Fruit fly (Drosophila melanogaster) whole organism, embryonic: ENCODE measurements around the gene mbm.
A peak's percentile ranks its signal among the peaks of the same experiment; 100 is the strongest.

Source experiments
- Aef1 ChIP-seq: fragments of 200-800 bp; sonication (Bioruptor generic); IDR thresholded peaks from 3 replicates; pipeline ENCODE4 v1.3.6; 2022; ENCODE audit warnings: missing biosample characterization, missing genetic modification characterization
- Asciz ChIP-seq: fragments of 200-800 bp; sonication (Bioruptor generic); optimal IDR thresholded peaks from 2 replicates; lab custom pipeline; 2017; ENCODE audit warnings: missing biosample characterization, mild to moderate bottlenecking, missing genetic modification characterization, missing genetic modification reagents
- Bteb2 ChIP-seq: fragments of 200-800 bp; sonication (Bioruptor generic); optimal IDR thresholded peaks from 2 replicates; lab custom pipeline; 2016; ENCODE audit warnings: missing biosample characterization, missing genetic modification characterization
- CG10959 ChIP-seq: fragments of 200-800 bp; sonication (Bioruptor generic); IDR thresholded peaks from 2 replicates; pipeline ENCODE4 v1.3.6; 2022; ENCODE audit warnings: missing biosample characterization, missing genetic modification characterization
- CG11093 ChIP-seq: fragments of 200-800 bp; sonication (Bioruptor generic); IDR thresholded peaks from 3 replicates; pipeline ENCODE4 v1.3.6; 2022; ENCODE audit warnings: missing biosample characterization, missing genetic modification characterization
- CG11456 ChIP-seq: fragments of 200-800 bp; sonication (Bioruptor generic); IDR thresholded peaks from 3 replicates; pipeline ENCODE4 v1.3.6; 2022; ENCODE audit warnings: missing biosample characterization, missing genetic modification characterization
- CG12236 ChIP-seq: fragments of 200-800 bp; sonication (Bioruptor generic); optimal IDR thresholded peaks from 2 replicates; lab custom pipeline; 2016; ENCODE audit warnings: missing biosample characterization, missing genetic modification characterization
- CG14860 ChIP-seq: fragments of 200-800 bp; sonication (Bioruptor generic); IDR thresholded peaks from 3 replicates; pipeline ENCODE4 v1.3.6; 2022; ENCODE audit warnings: missing biosample characterization, missing genetic modification characterization; ENCODE audit not compliant: partially characterized antibody
- CG15514 ChIP-seq: fragments of 200-800 bp; sonication (Bioruptor generic); optimal IDR thresholded peaks from 3 replicates; lab custom pipeline; 2017; ENCODE audit warnings: missing biosample characterization, missing genetic modification characterization, mild to moderate bottlenecking, moderate library complexity, missing genetic modification reagents
- CG15601 ChIP-seq: fragments of 200-800 bp; sonication (Bioruptor generic); optimal IDR thresholded peaks from 3 replicates; lab custom pipeline; 2019; ENCODE audit warnings: missing biosample characterization, mild to moderate bottlenecking, missing genetic modification characterization, moderate library complexity
- CG15696 ChIP-seq: fragments of 200-800 bp; sonication (Bioruptor generic); optimal IDR thresholded peaks from 2 replicates; lab custom pipeline; 2019; ENCODE audit warnings: missing biosample characterization, mild to moderate bottlenecking, missing genetic modification characterization, moderate library complexity
- CG17186 ChIP-seq: fragments of 200-800 bp; sonication (Bioruptor generic); optimal IDR thresholded peaks from 3 replicates; lab custom pipeline; 2017; ENCODE audit warnings: missing biosample characterization, missing genetic modification reagents, missing genetic modification characterization
- CG17612 ChIP-seq: fragments of 200-800 bp; sonication (Bioruptor generic); IDR thresholded peaks from 2 replicates; pipeline ENCODE4 v1.3.6; 2022; ENCODE audit warnings: missing biosample characterization, missing genetic modification characterization
- CG17802 ChIP-seq: fragments of 200-800 bp; sonication (Bioruptor generic); optimal IDR thresholded peaks from 2 replicates; lab custom pipeline; 2018; ENCODE audit warnings: missing biosample characterization, mild to moderate bottlenecking, missing genetic modification characterization, moderate library complexity
- CG17912 ChIP-seq: fragments of 200-800 bp; sonication (Bioruptor generic); optimal IDR thresholded peaks from 2 replicates; lab custom pipeline; 2018; ENCODE audit warnings: missing biosample characterization, mild to moderate bottlenecking, missing genetic modification characterization
- CG2889 ChIP-seq: fragments of 200-800 bp; sonication (Bioruptor generic); IDR thresholded peaks from 3 replicates; pipeline ENCODE4 v1.3.6; 2022; ENCODE audit warnings: missing biosample characterization, missing genetic modification characterization
- CG4282 ChIP-seq: fragments of 200-800 bp; sonication (Bioruptor generic); optimal IDR thresholded peaks from 2 replicates; lab custom pipeline; 2016; ENCODE audit warnings: missing biosample characterization, missing genetic modification characterization
- CG6175 ChIP-seq: fragments of 200-800 bp; sonication (Bioruptor generic); IDR thresholded peaks from 3 replicates; pipeline ENCODE4 v1.3.6; 2022; ENCODE audit warnings: missing biosample characterization, missing genetic modification characterization
- CG6813 ChIP-seq: fragments of 200-800 bp; sonication (Bioruptor generic); optimal IDR thresholded peaks from 2 replicates; lab custom pipeline; 2017; ENCODE audit warnings: missing biosample characterization, missing genetic modification characterization, mild to moderate bottlenecking, moderate library complexity, missing genetic modification reagents
- CG7928 ChIP-seq: fragments of 200-800 bp; sonication (Bioruptor generic); optimal IDR thresholded peaks from 2 replicates; lab custom pipeline; 2017; ENCODE audit warnings: missing biosample characterization, mild to moderate bottlenecking, missing genetic modification characterization
- CG7987 ChIP-seq: fragments of 200-800 bp; sonication (Bioruptor generic); optimal IDR thresholded peaks from 2 replicates; lab custom pipeline; 2018; ENCODE audit warnings: missing biosample characterization, mild to moderate bottlenecking, missing genetic modification characterization, moderate library complexity
- CG9437 ChIP-seq: fragments of 200-800 bp; sonication (Bioruptor generic); optimal IDR thresholded peaks from 2 replicates; lab custom pipeline; 2018; ENCODE audit warnings: missing biosample characterization, mild to moderate bottlenecking, missing genetic modification characterization
- Camta ChIP-seq: fragments of 200-800 bp; sonication (Bioruptor generic); optimal IDR thresholded peaks from 2 replicates; lab custom pipeline; 2016; ENCODE audit warnings: missing biosample characterization, missing genetic modification characterization
- E2f1 ChIP-seq: fragments of 200-800 bp; sonication (Bioruptor generic); IDR thresholded peaks from 2 replicates; pipeline ENCODE4 v1.3.6; 2022; ENCODE audit warnings: missing biosample characterization, missing genetic modification characterization
- Hand ChIP-seq: fragments of 200-800 bp; sonication (Bioruptor generic); optimal IDR thresholded peaks from 2 replicates; lab custom pipeline; 2017; ENCODE audit warnings: mild to moderate bottlenecking, missing biosample characterization, missing genetic modification reagents, missing genetic modification characterization
- Hmx ChIP-seq: fragments of 200-800 bp; sonication (Bioruptor generic); optimal IDR thresholded peaks from 2 replicates; lab custom pipeline; 2016; ENCODE audit warnings: missing biosample characterization, missing genetic modification characterization
- Nf-YA ChIP-seq: fragments of 200-800 bp; sonication (Bioruptor generic); IDR thresholded peaks from 2 replicates; pipeline ENCODE4 v1.3.6; 2022; ENCODE audit warnings: missing biosample characterization, missing genetic modification characterization
- Sry-β ChIP-seq: fragments of 200-800 bp; sonication (Bioruptor generic); optimal IDR thresholded peaks from 2 replicates; lab custom pipeline; 2018; ENCODE audit warnings: missing biosample characterization, mild to moderate bottlenecking, missing genetic modification characterization, moderate library complexity
- Tbp ChIP-seq: fragments of >200 bp; optimal IDR thresholded peaks from 2 replicates; lab custom pipeline; 2018; ENCODE audit warnings: missing biosample characterization, missing genetic modification characterization
- ab ChIP-seq: fragments of 200-800 bp; sonication (Bioruptor generic); optimal IDR thresholded peaks from 2 replicates; lab custom pipeline; 2016; ENCODE audit warnings: missing biosample characterization, missing genetic modification characterization
- ash1 ChIP-seq: fragments of 200-800 bp; sonication (Bioruptor generic); optimal IDR thresholded peaks from 2 replicates; lab custom pipeline; 2018; ENCODE audit warnings: missing biosample characterization, mild to moderate bottlenecking, missing genetic modification characterization
- bcd ChIP-seq: fragments of 200-800 bp; sonication (Bioruptor generic); optimal IDR thresholded peaks from 2 replicates; lab custom pipeline; 2017; ENCODE audit warnings: missing biosample characterization, mild to moderate bottlenecking, missing genetic modification characterization
- corto ChIP-seq: fragments of 200-800 bp; sonication (Bioruptor generic); optimal IDR thresholded peaks from 2 replicates; lab custom pipeline; 2016; ENCODE audit warnings: missing biosample characterization, mild to moderate bottlenecking, missing genetic modification characterization, moderate library complexity
- crol ChIP-seq: fragments of 200-800 bp; sonication (Bioruptor generic); IDR thresholded peaks from 2 replicates; pipeline ENCODE4 v1.3.6; 2022; ENCODE audit warnings: missing biosample characterization, missing genetic modification characterization
- crp ChIP-seq, 2 experiments: fragments of 200-800 bp; sonication (Bioruptor generic); optimal IDR thresholded peaks; 2 replicates in 1 of 2; 3 replicates in 1 of 2; lab custom pipeline; 2017; ENCODE audit warnings: missing biosample characterization in 2 of 2, missing genetic modification characterization in 2 of 2, mild to moderate bottlenecking in 1 of 2, moderate library complexity in 1 of 2
- da ChIP-seq: fragments of 200-800 bp; sonication (Bioruptor generic); optimal IDR thresholded peaks from 2 replicates; lab custom pipeline; 2016; ENCODE audit warnings: missing biosample characterization, missing genetic modification characterization
- fu2 ChIP-seq: fragments of 200-800 bp; sonication (Bioruptor generic); optimal IDR thresholded peaks from 2 replicates; lab custom pipeline; 2016; ENCODE audit warnings: missing biosample characterization, missing genetic modification characterization
- h ChIP-seq: fragments of >200 bp; optimal IDR thresholded peaks from 2 replicates; lab custom pipeline; 2017
- knrl ChIP-seq: fragments of 200-800 bp; sonication (Bioruptor generic); IDR thresholded peaks from 3 replicates; pipeline ENCODE4 v1.3.6; 2022; ENCODE audit warnings: missing biosample characterization, missing genetic modification characterization; ENCODE audit not compliant: partially characterized antibody
- nau ChIP-seq: fragments of 200-800 bp; sonication (Bioruptor generic); optimal IDR thresholded peaks from 3 replicates; lab custom pipeline; 2017; ENCODE audit warnings: missing biosample characterization, mild to moderate bottlenecking, missing genetic modification characterization, missing genetic modification reagents
- pho ChIP-seq: fragments of 200-800 bp; sonication (Bioruptor generic); optimal IDR thresholded peaks from 2 replicates; lab custom pipeline; 2016; ENCODE audit warnings: missing biosample characterization, missing genetic modification characterization
- pnt ChIP-seq: fragments of 200-800 bp; sonication (Bioruptor generic); optimal IDR thresholded peaks from 3 replicates; lab custom pipeline; 2016; ENCODE audit warnings: missing biosample characterization, missing genetic modification characterization
- sc ChIP-seq, 3 experiments: fragments of >200 bp in 2 of 3; fragments of 200-800 bp in 1 of 3; sonication (Bioruptor generic) in 1 of 3; optimal IDR thresholded peaks; 2 replicates in 2 of 3; 3 replicates in 1 of 3; lab custom pipeline; 2017; ENCODE audit warnings: mild to moderate bottlenecking in 1 of 3, missing biosample characterization in 1 of 3, missing genetic modification characterization in 1 of 3, missing genetic modification reagents in 1 of 3
- schlank ChIP-seq: fragments of 200-800 bp; sonication (Bioruptor generic); optimal IDR thresholded peaks from 2 replicates; lab custom pipeline; 2018; ENCODE audit warnings: missing biosample characterization, mild to moderate bottlenecking, missing genetic modification characterization
- sisA ChIP-seq: fragments of 200-800 bp; sonication (Bioruptor generic); IDR thresholded peaks from 2 replicates; pipeline ENCODE4 v1.3.6; 2022; ENCODE audit warnings: missing biosample characterization, missing genetic modification characterization
- sna ChIP-seq: fragments of 200-800 bp; sonication (Bioruptor generic); IDR thresholded peaks from 2 replicates; pipeline ENCODE4 v1.3.6; 2022; ENCODE audit warnings: missing biosample characterization, missing genetic modification characterization; ENCODE audit not compliant: partially characterized antibody
- sqz ChIP-seq: fragments of 200-800 bp; sonication (Bioruptor generic); optimal IDR thresholded peaks from 3 replicates; lab custom pipeline; 2018; ENCODE audit warnings: missing biosample characterization, mild to moderate bottlenecking, missing genetic modification characterization
- wdn ChIP-seq: fragments of 200-800 bp; sonication (Bioruptor generic); IDR thresholded peaks from 2 replicates; pipeline ENCODE4 v1.3.6; 2022; ENCODE audit warnings: missing biosample characterization, missing genetic modification characterization
- wek ChIP-seq: fragments of 200-800 bp; sonication (Bioruptor generic); optimal IDR thresholded peaks from 3 replicates; lab custom pipeline; 2018; ENCODE audit warnings: missing biosample characterization, mild to moderate bottlenecking, missing genetic modification characterization, moderate library complexity

The mbm gene

DNA sequence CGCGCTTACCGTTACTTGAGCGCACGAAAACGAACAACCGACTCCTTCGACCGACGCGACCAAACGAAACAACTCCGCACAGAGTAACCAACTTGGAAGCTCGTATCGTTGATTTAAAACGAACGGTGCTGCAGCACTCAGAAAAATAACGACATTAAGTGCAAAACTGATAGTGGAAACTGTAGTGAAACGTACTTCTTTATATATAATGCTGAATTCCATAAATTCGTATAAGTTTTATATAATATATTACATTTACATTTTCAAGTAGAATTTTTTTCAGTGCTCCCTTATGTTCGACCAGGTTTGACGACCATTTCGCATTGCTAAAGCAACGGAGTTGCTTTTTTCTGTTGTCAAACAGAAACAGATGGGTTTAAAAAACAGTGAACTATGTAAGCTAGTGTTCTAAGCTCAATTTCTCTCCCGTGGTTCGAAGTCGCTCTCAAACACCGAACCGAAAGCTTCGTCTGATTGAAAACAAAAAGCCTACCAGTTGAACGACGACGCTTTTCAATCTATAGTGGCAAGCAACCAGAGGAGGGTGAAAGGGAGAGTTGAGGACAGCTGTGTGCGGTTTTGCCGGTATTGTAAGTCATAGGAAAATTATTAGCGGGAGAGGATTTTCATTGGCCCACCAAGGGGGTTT lies 6.0 kb downstream of the mbm start, which contains the start of gene CG17075 (continued):
- peak; percentile 36 for TF ChIP-seq CG17186 (GFP tag; lab: Kevin White, UChicago)
- peak; percentile 82 for TF ChIP-seq Camta
- TF ChIP-seq CG17612 (GFP tag; lab: Robert Waterston, UW): peak; percentile 88
- peak; percentile 51 for TF ChIP-seq fu2
- TF ChIP-seq pho (GFP tag; lab: Kevin White, UChicago): peak; percentile 86
- TF ChIP-seq Tbp (GFP tag; lab: Kevin White, UChicago): no peak
- TF ChIP-seq CG15601 (tag; lab: Kevin White, UChicago): peak; percentile 100
- TF ChIP-seq h (lab: Kevin White, UChicago): no peak
- TF ChIP-seq CG17802: peak; percentile 59
- TF ChIP-seq CG15696 (tag; lab: Kevin White, UChicago): peak; percentile 55
- TF ChIP-seq CG12236 (GFP tag; lab: Kevin White, UChicago): peak; percentile 32
- TF ChIP-seq knrl (GFP tag; lab: Robert Waterston, UW): no peak
- TF ChIP-seq CG14860 (GFP tag; lab: Robert Waterston, UW): no peak
- TF ChIP-seq CG2889: peak; percentile 95
- peak; percentile 17 for TF ChIP-seq ab
- peak; percentile 32 for TF ChIP-seq CG17912 (GFP tag; lab: Kevin White, UChicago)
- 0 out of 2 replicates have a peak, but pooled peaks have one; percentile 24 for TF ChIP-seq crol
- peak; percentile 74 for TF ChIP-seq CG7928 (GFP tag; lab: Kevin White, UChicago)
- no peak for TF ChIP-seq sna (GFP tag; lab: Robert Waterston, UW)
- peak; percentile 6 for TF ChIP-seq Sry-β
- TF ChIP-seq E2f1 (GFP tag; lab: Robert Waterston, UW): peak; percentile 95
- TF ChIP-seq corto (GFP tag; lab: Kevin White, UChicago): peak; percentile 61
- peak; percentile 97 for TF ChIP-seq CG11456
- TF ChIP-seq nau (GFP tag; lab: Kevin White, UChicago): no peak
- peak; percentile 91 for TF ChIP-seq CG11093 (GFP tag; lab: Robert Waterston, UW)
- TF ChIP-seq crp (GFP tag; optimal IDR thresholded peaks at IDR 0.05; lab: Kevin White, UChicago): peak in 1 of 2 experiments; percentile 54
- no peak for TF ChIP-seq sc (optimal IDR thresholded peaks at IDR 0.05; lab: Kevin White, UChicago)
- peak; percentile 76 for TF ChIP-seq sc (GFP tag; optimal IDR thresholded peaks at IDR 0.05; lab: Kevin White, UChicago)
- peak; percentile 96 for TF ChIP-seq Aef1 (GFP tag; lab: Robert Waterston, UW)
- TF ChIP-seq sqz (GFP tag; lab: Kevin White, UChicago): peak; percentile 86
- peak; percentile 93 for TF ChIP-seq CG15514 (GFP tag; lab: Kevin White, UChicago)
- peak; percentile 85 for TF ChIP-seq bcd
- peak; percentile 72 for TF ChIP-seq Hmx (GFP tag; lab: Kevin White, UChicago)
- no peak for TF ChIP-seq CG4282 (GFP tag; lab: Kevin White, UChicago)
- peak; percentile 77 for TF ChIP-seq CG10959
- TF ChIP-seq wdn (GFP tag; lab: Robert Waterston, UW): peak; percentile 94
- TF ChIP-seq da (GFP tag; lab: Kevin White, UChicago): peak; percentile 40
- TF ChIP-seq schlank (tag; lab: Kevin White, UChicago): peak; percentile 87
- TF ChIP-seq CG6813 (GFP tag; lab: Kevin White, UChicago): peak; percentile 89
- TF ChIP-seq CG6175 (GFP tag; lab: Robert Waterston, UW): peak; percentile 89
- TF ChIP-seq wek (GFP tag; lab: Kevin White, UChicago): peak; percentile 42
- peak; percentile 94 for TF ChIP-seq Hand (GFP tag; lab: Kevin White, UChicago)
- TF ChIP-seq Nf-YA: peak; percentile 89
- peak; percentile 95 for TF ChIP-seq Asciz (GFP tag; lab: Kevin White, UChicago)
- TF ChIP-seq Bteb2 (GFP tag; lab: Kevin White, UChicago): peak; percentile 68
- TF ChIP-seq CG9437 (GFP tag; lab: Kevin White, UChicago): peak; percentile 87
- TF ChIP-seq sisA (GFP tag; lab: Robert Waterston, UW): peak; percentile 92
- TF ChIP-seq CG7987: peak; percentile 76
- TF ChIP-seq pnt (GFP tag; lab: Kevin White, UChicago): peak; percentile 75
- no peak for TF ChIP-seq ash1
